Worm (Caenorhabditis elegans): ENCODE data around the gene ZK381.8.
A peak's percentile ranks its signal among the peaks of the same experiment; 100 is the strongest.

Gene ZK381.8

ce11 chrIV:6956668-6957067 lies 13.5 kb downstream of the ZK381.8 start (continued):
- TF ChIP-seq daf-8 (GFP tag; IDR thresholded peaks at IDR 0.05) = no peak
- no peak for TF ChIP-seq egl-27 (tag; optimal IDR thresholded peaks at IDR 0.05)
- TF ChIP-seq ctbp-1 (GFP tag; IDR thresholded peaks at IDR 0.05) = 0 out of 2 replicates have a peak, but pooled peaks have one; percentile 17
- TF ChIP-seq dmd-9 (GFP tag; IDR thresholded peaks at IDR 0.05) = no peak
- peak; percentile 50 for TF ChIP-seq hlh-30 (tag; optimal IDR thresholded peaks at IDR 0.05; ENCODE audit: insufficient read depth)

- TF ChIP-seq spr-1 (tag; optimal IDR thresholded peaks at IDR 0.05) = no peak
- TF ChIP-seq ctbp-1 (GFP tag; IDR thresholded peaks at IDR 0.05) = 0 out of 2 replicates have a peak, but pooled peaks have one; percentile 35
- TF ChIP-seq mep-1 (tag; optimal IDR thresholded peaks at IDR 0.05) = no peak
- TF ChIP-seq unc-62 (GFP tag; optimal IDR thresholded peaks at IDR 0.05 in 1 of 2) = peak in 1 of 2 experiments; percentile 54
- no peak for TF ChIP-seq unc-62 (tag; optimal IDR thresholded peaks at IDR 0.05)
- peak; percentile 96 for TF ChIP-seq fkh-10 (GFP tag; optimal IDR thresholded peaks at IDR 0.05)
- peak in 1 of 2 experiments; percentile 0 for TF ChIP-seq lsy-2 (tag; optimal IDR thresholded peaks at IDR 0.05)
- TF ChIP-seq tra-1 (GFP tag; IDR thresholded peaks at IDR 0.05) = no peak
- TF ChIP-seq vab-7 (GFP tag; IDR thresholded peaks at IDR 0.05) = no peak
- TF ChIP-seq aha-1 (tag) = peak; percentile 40
These were observed 15.5 kb downstream of the ZK381.8 start for ce11 chrIV:6954682-6955081.

- no peak for TF ChIP-seq zip-2 (tag; optimal IDR thresholded peaks at IDR 0.05)
- no peak for TF ChIP-seq nhr-41 (GFP tag; IDR thresholded peaks at IDR 0.05)
- TF ChIP-seq aly-2 (tag; optimal IDR thresholded peaks at IDR 0.05) = no peak
- TF ChIP-seq mdl-1 (tag; optimal IDR thresholded peaks at IDR 0.05) = no peak
- TF ChIP-seq lin-39 (tag; optimal IDR thresholded peaks at IDR 0.05) = no peak
- no peak for TF ChIP-seq unc-130 (GFP tag; optimal IDR thresholded peaks at IDR 0.05)
- no peak for TF ChIP-seq lin-29 (GFP tag; IDR thresholded peaks at IDR 0.05)
- no peak for TF ChIP-seq nhr-77 (tag; optimal IDR thresholded peaks at IDR 0.05)
- TF ChIP-seq zag-1 (tag; optimal IDR thresholded peaks at IDR 0.05) = no peak
- TF ChIP-seq zfp-3 (GFP tag; conservative IDR thresholded peaks at IDR 0.05) = no peak
- no peak for TF ChIP-seq ceh-82 (tag; optimal IDR thresholded peaks at IDR 0.05)
- TF ChIP-seq mep-1 (tag; optimal IDR thresholded peaks at IDR 0.05) = no peak
- TF ChIP-seq unc-62 (GFP tag; optimal IDR thresholded peaks at IDR 0.05 in 1 of 2) = no peak
- no peak for TF ChIP-seq unc-62 (tag; optimal IDR thresholded peaks at IDR 0.05)
- TF ChIP-seq madf-5 (GFP tag; IDR thresholded peaks at IDR 0.05) = no peak
- TF ChIP-seq ctbp-1 (GFP tag; IDR thresholded peaks at IDR 0.05) = no peak
- TF ChIP-seq F44E2.7 (GFP tag; IDR thresholded peaks at IDR 0.05) = no peak
- no peak for TF ChIP-seq nhr-102 (tag; optimal IDR thresholded peaks at IDR 0.05)
These were observed 18.9 kb downstream of the ZK381.8 start for ce11 chrIV:6951259-6951658.

DNA sequence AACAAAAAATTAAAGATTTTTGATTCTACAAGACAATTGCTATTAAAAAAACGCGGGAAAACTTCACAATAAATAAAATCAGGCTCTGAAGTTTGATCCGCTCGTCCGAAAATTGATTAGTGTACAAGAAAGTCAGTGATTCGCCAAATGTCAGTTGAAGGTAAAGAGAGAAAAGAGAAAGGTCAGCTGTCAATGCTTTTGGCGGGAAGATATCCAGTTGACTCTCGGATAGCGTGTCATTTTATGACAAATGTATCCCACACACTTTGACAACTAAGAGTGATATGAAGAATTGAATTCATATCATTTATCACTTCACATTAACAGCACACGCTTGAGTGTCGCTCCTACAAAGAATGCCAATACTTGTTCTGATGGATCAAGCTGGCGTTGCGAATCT lies 23.3 kb downstream of the ZK381.8 start:
- no peak for TF ChIP-seq madf-5 (GFP tag; IDR thresholded peaks at IDR 0.05)
- peak; percentile 57 for TF ChIP-seq aha-1 (tag)
- peak in 1 of 2 experiments; percentile 73 for TF ChIP-seq unc-62 (GFP tag; optimal IDR thresholded peaks at IDR 0.05 in 1 of 2)
- TF ChIP-seq unc-62 (tag; optimal IDR thresholded peaks at IDR 0.05) = no peak
- TF ChIP-seq nhr-11 (tag; optimal IDR thresholded peaks at IDR 0.05) = peak; percentile 32

ce11 chrIV:6941101-6941500 lies 29.1 kb downstream of the ZK381.8 start:
- TF ChIP-seq lin-15B (tag; optimal IDR thresholded peaks at IDR 0.05) = no peak
- peak; percentile 14 for TF ChIP-seq aha-1 (tag)
- peak; percentile 59 for TF ChIP-seq fkh-10 (GFP tag; optimal IDR thresholded peaks at IDR 0.05)
- TF ChIP-seq tra-1 (GFP tag; IDR thresholded peaks at IDR 0.05) = no peak
- no peak for TF ChIP-seq zag-1 (tag; optimal IDR thresholded peaks at IDR 0.05)
- TF ChIP-seq vab-7 (GFP tag; IDR thresholded peaks at IDR 0.05) = no peak

ce11 chrIV:6937548-6937947 lies 32.6 kb downstream of the ZK381.8 start, which contains the start of gene npr-12:
npr-12 (minus strand) TSS chrIV:6937648.
- TF ChIP-seq nhr-77 (tag; optimal IDR thresholded peaks at IDR 0.05) = no peak
- TF ChIP-seq lin-38 (GFP tag; IDR thresholded peaks at IDR 0.05) = no peak
- no peak for TF ChIP-seq lin-13 (GFP tag; optimal IDR thresholded peaks at IDR 0.05)
- TF ChIP-seq spr-1 (tag; optimal IDR thresholded peaks at IDR 0.05) = no peak
- TF ChIP-seq ceh-62 (tag; optimal IDR thresholded peaks at IDR 0.05) = no peak
